Fruit fly (Drosophila melanogaster): Measurements from ENCODE around the gene RpL40.
A peak's percentile ranks its signal among the peaks of the same experiment; 100 is the strongest.

The RpL40 gene

dm6 chr2L:4224158-4224799 lies 3.2 kb upstream of the RpL40 start (continued):
- TF ChIP-seq CG6689 (GFP tag; IDR thresholded peaks at IDR 0.05) (no peak), odd (GFP tag; optimal IDR thresholded peaks at IDR 0.05) (peak; percentile 32), Dp (GFP tag; optimal IDR thresholded peaks at IDR 0.05) (peak; percentile 92), pan (optimal IDR thresholded peaks at IDR 0.05) (no peak), pan (GFP tag; optimal IDR thresholded peaks at IDR 0.05 in 1 of 2, IDR thresholded peaks at IDR 0.05 in 1 of 2) (no peak), CG10209 (GFP tag; optimal IDR thresholded peaks at IDR 0.05) (no peak), CG7271 (tag; optimal IDR thresholded peaks at IDR 0.05) (no peak), CG32772 (GFP tag; IDR thresholded peaks at IDR 0.05) (no peak), CG1602 (GFP tag; optimal IDR thresholded peaks at IDR 0.05) (no peak), Opbp (GFP tag; IDR thresholded peaks at IDR 0.05; ENCODE audit: partially characterized antibody) (peak; percentile 34; the same call in 1 of the 3 replicates), CG34422 (GFP tag; IDR thresholded peaks at IDR 0.05) (0 out of 3 replicates have a peak, but pooled peaks have one; percentile 14), slp2 (GFP tag; optimal IDR thresholded peaks at IDR 0.05) (no peak), Doc2 (GFP tag; IDR thresholded peaks at IDR 0.05) (no peak), vvl (GFP tag; IDR thresholded peaks at IDR 0.05) (peak; percentile 53), CG15514 (GFP tag; optimal IDR thresholded peaks at IDR 0.05) (peak; percentile 40), Gug (GFP tag; IDR thresholded peaks at IDR 0.05) (no peak), Oaz (GFP tag; IDR thresholded peaks at IDR 0.05) (no peak), Bteb2 (GFP tag; optimal IDR thresholded peaks at IDR 0.05) (peak; percentile 14), CG13123 (GFP tag; optimal IDR thresholded peaks at IDR 0.05) (no peak)

- TF ChIP-seq NK7.1 (GFP tag; optimal IDR thresholded peaks at IDR 0.05) = no peak
- peak; percentile 80 for TF ChIP-seq CG30020 (tag; optimal IDR thresholded peaks at IDR 0.05)
- TF ChIP-seq Nf-YA (GFP tag; IDR thresholded peaks at IDR 0.05) = no peak
- peak; percentile 21 for TF ChIP-seq stwl (tag; optimal IDR thresholded peaks at IDR 0.05)
- peak; percentile 35; the same call in 1 of the 2 replicates for TF ChIP-seq Ptx1 (GFP tag; IDR thresholded peaks at IDR 0.05)
- peak; percentile 74 for TF ChIP-seq ato (GFP tag; IDR thresholded peaks at IDR 0.05; ENCODE audit: partially characterized antibody)
- no peak for TF ChIP-seq az2 (GFP tag; optimal IDR thresholded peaks at IDR 0.05)
- TF ChIP-seq slbo (GFP tag; IDR thresholded peaks at IDR 0.05) = peak; percentile 59; the same call in 1 of the 2 replicates
- TF ChIP-seq CG11247 (GFP tag; IDR thresholded peaks at IDR 0.05) = no peak
- TF ChIP-seq oc (tag; optimal IDR thresholded peaks at IDR 0.05) = no peak
- TF ChIP-seq YL-1 (GFP tag; optimal IDR thresholded peaks at IDR 0.05) = peak; percentile 23
- TF ChIP-seq CG14860 (GFP tag; IDR thresholded peaks at IDR 0.05; ENCODE audit: partially characterized antibody) = peak; percentile 69
- peak; percentile 78 for TF ChIP-seq HLH4C (GFP tag; IDR thresholded peaks at IDR 0.05; ENCODE audit: partially characterized antibody)
- TF ChIP-seq CG31365 (tag; optimal IDR thresholded peaks at IDR 0.05) = no peak
- no peak for TF ChIP-seq H15 (GFP tag; IDR thresholded peaks at IDR 0.05)
- no peak for TF ChIP-seq Taf1 (GFP tag; IDR thresholded peaks at IDR 0.05)
- no peak for TF ChIP-seq chm (GFP tag; IDR thresholded peaks at IDR 0.05)
- peak; percentile 34 for TF ChIP-seq CG11504 (tag; optimal IDR thresholded peaks at IDR 0.05)
- TF ChIP-seq MBD-R2 (GFP tag; IDR thresholded peaks at IDR 0.05) = peak; percentile 26; the same call in 1 of the 2 replicates
- peak; percentile 1 for TF ChIP-seq CG9817 (tag; optimal IDR thresholded peaks at IDR 0.05)
- no peak for TF ChIP-seq sisA (GFP tag; IDR thresholded peaks at IDR 0.05)
- TF ChIP-seq CG10267 (tag; optimal IDR thresholded peaks at IDR 0.05) = no peak
- TF ChIP-seq run (tag; optimal IDR thresholded peaks at IDR 0.05) = no peak
- TF ChIP-seq Ets65A (GFP tag) = no peak
- TF ChIP-seq sc (optimal IDR thresholded peaks at IDR 0.05) = no peak
- no peak for TF ChIP-seq sc (GFP tag; optimal IDR thresholded peaks at IDR 0.05)
- no peak for TF ChIP-seq ATbp (GFP tag; optimal IDR thresholded peaks at IDR 0.05)
- peak; percentile 72; the same call in 2 of the 3 replicates for TF ChIP-seq hb (GFP tag; IDR thresholded peaks at IDR 0.05; ENCODE audit: partially characterized antibody)
- no peak for TF ChIP-seq CG3726 (GFP tag; IDR thresholded peaks at IDR 0.05)
- no peak for TF ChIP-seq Awh (GFP tag; IDR thresholded peaks at IDR 0.05)
- TF ChIP-seq Chrac-16 (GFP tag; optimal IDR thresholded peaks at IDR 0.05) = no peak
- TF ChIP-seq odd (GFP tag; optimal IDR thresholded peaks at IDR 0.05) = no peak
- TF ChIP-seq gcm2 (GFP tag; optimal IDR thresholded peaks at IDR 0.05) = no peak
These were observed 707 bp upstream of the RpL40 start, which contains the start of gene CG3702 for dm6 chr2L:4226792-4227191. Gene CG3702 (minus strand): TSS chr2L:4227097.

Data from whole organism, embryonic.